Worm (Caenorhabditis elegans) whole organism, L3 larva: ENCODE data around the gene BE10.3.

Source experiments
- R02D3.7 ChIP-seq: fragments of 150-350 bp; optimal IDR thresholded peaks from 2 replicates; lab custom pipeline; 2014; ENCODE audit warnings: missing biosample characterization, missing genetic modification characterization
- ZK546.5 ChIP-seq: sonication (generic microtip); optimal IDR thresholded peaks from 2 replicates; lab custom pipeline; 2017; ENCODE audit warnings: missing biosample characterization, missing genetic modification characterization
- aly-2 ChIP-seq: fragments of 150-350 bp; optimal IDR thresholded peaks from 2 replicates; lab custom pipeline; 2014; ENCODE audit warnings: missing biosample characterization, missing genetic modification characterization
- ama-1 ChIP-seq: fragments of 150-350 bp; optimal IDR thresholded peaks from 2 replicates; lab custom pipeline; 2018
- ceh-16 ChIP-seq: sonication (generic microtip); optimal IDR thresholded peaks from 2 replicates; lab custom pipeline; 2017; ENCODE audit warnings: missing biosample characterization, missing genetic modification characterization
- ceh-28 ChIP-seq: fragments of 150-350 bp; optimal IDR thresholded peaks from 2 replicates; lab custom pipeline; 2014; ENCODE audit warnings: missing biosample characterization, missing genetic modification reagents, missing genetic modification characterization
- ceh-82 ChIP-seq: fragments of 150-350 bp; optimal IDR thresholded peaks from 2 replicates; lab custom pipeline; 2014; ENCODE audit warnings: missing biosample characterization, missing genetic modification characterization
- ceh-9 ChIP-seq: sonication (generic microtip); optimal IDR thresholded peaks from 2 replicates; lab custom pipeline; 2018; ENCODE audit warnings: missing biosample characterization, missing genetic modification characterization
- daf-12 ChIP-seq: fragments of 150-350 bp; optimal IDR thresholded peaks from 2 replicates; lab custom pipeline; 2014; ENCODE audit warnings: missing biosample characterization, missing genetic modification reagents, missing genetic modification characterization
- egl-27 ChIP-seq: sonication (generic microtip); optimal IDR thresholded peaks from 4 replicates; lab custom pipeline; 2017; ENCODE audit warnings: missing biosample characterization, missing genetic modification reagents, missing genetic modification characterization
- egl-5 ChIP-seq: fragments of 150-350 bp; optimal IDR thresholded peaks from 2 replicates; lab custom pipeline; 2017; ENCODE audit warnings: missing biosample characterization, missing genetic modification reagents, missing genetic modification characterization, inconsistent platforms
- elt-1 ChIP-seq: fragments of 150-350 bp; optimal IDR thresholded peaks from 2 replicates; lab custom pipeline; 2014; ENCODE audit warnings: missing biosample characterization, missing genetic modification characterization
- elt-2 ChIP-seq: sonication (generic microtip); optimal IDR thresholded peaks from 2 replicates; lab custom pipeline; 2016; ENCODE audit warnings: missing genetic modification reagents, mild to moderate bottlenecking, missing genetic modification characterization, missing compliant biosample characterization
- elt-3 ChIP-seq, 3 experiments: fragments of 150-350 bp in 1 of 3; sonication (generic microtip) in 2 of 3; optimal IDR thresholded peaks; 2 replicates in 2 of 3; 4 replicates in 1 of 3; lab custom pipeline; 2014 to 2017; ENCODE audit warnings: missing biosample characterization in 3 of 3, missing genetic modification characterization in 3 of 3
- eor-1 ChIP-seq, 2 experiments: fragments of 150-350 bp; optimal IDR thresholded peaks; 2 replicates each; lab custom pipeline; 2014 to 2018; ENCODE audit warnings: missing biosample characterization in 2 of 2, missing genetic modification characterization in 2 of 2
- fkh-10 ChIP-seq: sonication (generic microtip); optimal IDR thresholded peaks from 2 replicates; lab custom pipeline; 2017; ENCODE audit warnings: missing biosample characterization, missing genetic modification reagents, missing genetic modification characterization
- fkh-2 ChIP-seq: fragments of 150-350 bp; optimal IDR thresholded peaks from 2 replicates; lab custom pipeline; 2014; ENCODE audit warnings: missing biosample characterization, missing genetic modification reagents, missing genetic modification characterization
- fos-1 ChIP-seq: fragments of 150-350 bp; optimal IDR thresholded peaks from 2 replicates; lab custom pipeline; 2014; ENCODE audit warnings: missing biosample characterization, missing genetic modification characterization
- hmg-11 ChIP-seq: sonication (generic microtip); optimal IDR thresholded peaks from 2 replicates; lab custom pipeline; 2016; ENCODE audit warnings: missing genetic modification characterization, missing compliant biosample characterization
- lin-15B ChIP-seq: fragments of 150-350 bp; optimal IDR thresholded peaks from 2 replicates; lab custom pipeline; 2014; ENCODE audit warnings: missing biosample characterization, missing genetic modification characterization
- mdl-1 ChIP-seq: fragments of 150-350 bp; optimal IDR thresholded peaks from 2 replicates; lab custom pipeline; 2014; ENCODE audit warnings: missing biosample characterization, missing genetic modification characterization
- mml-1 ChIP-seq: fragments of 150-350 bp; sonication (generic microtip); optimal IDR thresholded peaks from 3 replicates; lab custom pipeline; 2014; ENCODE audit warnings: missing biosample characterization, missing genetic modification characterization
- nfya-1 ChIP-seq: sonication (generic microtip); optimal IDR thresholded peaks from 2 replicates; lab custom pipeline; 2017; ENCODE audit warnings: missing genetic modification characterization, mild to moderate bottlenecking, missing compliant biosample characterization, antibody characterized with exemption, moderate library complexity; ENCODE audit not compliant: insufficient read depth
- nhr-12 ChIP-seq: fragments of 150-350 bp; optimal IDR thresholded peaks from 2 replicates; lab custom pipeline; 2014; ENCODE audit warnings: missing biosample characterization, missing genetic modification characterization
- nhr-23 ChIP-seq: fragments of 150-350 bp; optimal IDR thresholded peaks from 2 replicates; lab custom pipeline; 2014; ENCODE audit warnings: missing biosample characterization, missing genetic modification reagents, missing genetic modification characterization
- nhr-237 ChIP-seq: fragments of 150-350 bp; optimal IDR thresholded peaks from 2 replicates; lab custom pipeline; 2014; ENCODE audit warnings: missing biosample characterization, missing genetic modification characterization
- nhr-25 ChIP-seq: sonication (generic microtip); optimal IDR thresholded peaks from 2 replicates; lab custom pipeline; 2017; ENCODE audit warnings: missing biosample characterization, missing genetic modification characterization
- nhr-28 ChIP-seq: fragments of 150-350 bp; optimal IDR thresholded peaks from 2 replicates; lab custom pipeline; 2014; ENCODE audit warnings: missing biosample characterization, missing genetic modification characterization
- nhr-67 ChIP-seq: fragments of 150-350 bp; optimal IDR thresholded peaks from 2 replicates; lab custom pipeline; 2014; ENCODE audit warnings: missing biosample characterization, missing genetic modification characterization
- nhr-77 ChIP-seq: fragments of 150-350 bp; optimal IDR thresholded peaks from 2 replicates; lab custom pipeline; 2014; ENCODE audit warnings: missing biosample characterization, missing genetic modification characterization
- pha-4 ChIP-seq: fragments of 150-350 bp; optimal IDR thresholded peaks from 2 replicates; lab custom pipeline; 2014; ENCODE audit warnings: missing biosample characterization, missing genetic modification reagents, missing genetic modification characterization
- pqm-1 ChIP-seq: fragments of 150-350 bp; optimal IDR thresholded peaks from 2 replicates; lab custom pipeline; 2017; ENCODE audit warnings: missing biosample characterization, missing genetic modification characterization, inconsistent platforms
- skn-1 ChIP-seq: fragments of 150-350 bp; optimal IDR thresholded peaks from 2 replicates; lab custom pipeline; 2014; ENCODE audit warnings: missing biosample characterization, missing genetic modification characterization
- snpc-4 ChIP-seq: fragments of 150-350 bp; optimal IDR thresholded peaks from 2 replicates; lab custom pipeline; 2014; ENCODE audit warnings: missing biosample characterization, missing genetic modification characterization
- tbx-2 ChIP-seq: sonication (generic microtip); optimal IDR thresholded peaks from 2 replicates; lab custom pipeline; 2016; ENCODE audit warnings: mild to moderate bottlenecking, missing genetic modification characterization, missing compliant biosample characterization
- unc-62 ChIP-seq: fragments of 150-350 bp; sonication (generic microtip); optimal IDR thresholded peaks from 4 replicates; lab custom pipeline; 2014; ENCODE audit warnings: missing biosample characterization, missing genetic modification reagents, missing genetic modification characterization
- zag-1 ChIP-seq: fragments of 150-350 bp; optimal IDR thresholded peaks from 2 replicates; lab custom pipeline; 2014; ENCODE audit warnings: missing biosample characterization, missing genetic modification characterization

Gene BE10.3

DNA sequence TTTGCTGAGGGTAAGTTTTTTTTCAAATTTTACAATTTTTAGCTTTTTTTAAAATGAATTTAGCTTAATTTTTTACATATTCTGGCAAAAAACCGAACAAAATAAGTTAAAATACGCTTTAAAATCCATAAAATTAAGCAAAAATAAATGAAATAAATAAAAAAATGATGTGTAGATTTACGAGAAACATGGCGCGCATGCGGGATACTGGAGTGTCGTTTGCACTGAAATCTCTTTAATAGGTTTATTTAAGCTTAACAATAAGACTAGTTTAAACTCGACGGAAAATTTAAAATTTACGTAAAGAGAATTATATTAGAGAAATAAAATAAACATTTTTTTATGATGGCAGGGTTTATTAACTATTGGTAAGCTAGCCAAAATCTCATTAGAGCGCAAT is 13.5 kb downstream of the BE10.3 start:
- TF ChIP-seq pha-4 (tag; lab: Kevin White, UChicago) (peak; percentile 31), nfya-1 (tag; lab: Kevin White, UChicago) (peak; percentile 33), zag-1 (tag; lab: Kevin White, UChicago) (no peak), lin-15B (tag; lab: Kevin White, UChicago) (peak; percentile 39), R02D3.7 (tag; lab: Kevin White, UChicago) (peak; percentile 46), elt-3 (tag; optimal IDR thresholded peaks at IDR 0.05; lab: Kevin White, UChicago) (no peak), pqm-1 (tag; lab: Kevin White, UChicago) (no peak), nhr-23 (no peak), snpc-4 (no peak), hmg-11 (tag; lab: Kevin White, UChicago) (no peak)

DNA sequence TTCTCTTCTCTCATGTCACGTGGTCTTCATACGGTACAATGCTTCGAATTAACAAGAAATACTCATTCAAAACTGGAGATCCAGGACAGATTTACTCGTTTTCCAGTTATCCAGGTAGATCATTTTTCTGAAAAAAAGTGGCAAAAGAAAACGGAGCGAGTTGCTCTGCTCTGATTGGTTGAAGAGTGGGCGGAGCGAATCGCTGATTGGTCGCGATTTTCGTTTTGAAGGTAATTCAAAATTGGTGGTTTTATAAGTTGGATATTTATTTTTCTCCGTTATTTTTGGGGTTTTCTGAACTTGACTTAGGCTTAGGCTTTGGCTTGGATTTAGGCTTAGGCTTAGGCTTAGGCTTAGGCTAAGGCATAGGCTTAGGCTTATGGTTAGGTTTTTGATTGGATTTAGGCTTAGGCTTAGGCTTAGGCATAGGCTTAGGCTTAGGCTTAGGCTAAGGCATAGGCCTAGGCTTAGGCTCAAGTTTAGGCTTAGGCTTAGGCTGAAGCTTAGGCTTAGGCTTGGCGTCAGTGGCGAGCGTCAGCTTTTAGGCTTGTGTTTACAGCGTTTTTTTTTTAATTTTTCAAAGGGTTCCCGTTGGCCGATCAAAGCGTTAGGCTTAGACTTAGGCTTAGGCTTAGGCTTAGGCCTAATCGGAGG is 14.9 kb downstream of the BE10.3 start:
- TF ChIP-seq fkh-2 (tag; lab: Kevin White, UChicago) (no peak), nfya-1 (tag; lab: Kevin White, UChicago) (peak; percentile 71)

DNA sequence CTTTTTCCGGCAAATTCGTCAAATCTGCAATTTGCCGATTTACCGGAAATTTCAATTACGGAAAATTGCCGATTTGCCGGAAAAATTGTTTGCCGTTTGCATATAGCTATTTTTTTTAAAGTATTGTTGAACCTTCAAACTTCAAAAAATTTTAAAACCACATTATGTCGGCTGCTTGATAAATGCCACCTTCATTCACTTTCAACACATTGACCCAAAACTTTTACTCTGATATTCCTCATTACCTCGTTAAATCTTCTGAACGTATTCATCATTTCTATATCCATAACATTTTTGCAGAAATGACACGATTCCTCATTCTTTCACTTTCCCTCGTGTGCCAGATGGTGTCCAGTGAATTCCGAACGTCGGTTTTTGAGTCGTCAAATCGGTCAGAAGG is 21.2 kb downstream of the BE10.3 start, which contains the start of gene Y37D8A.3:
Gene Y37D8A.3, plus strand, starts transcription at position 301 of the 400 bp plus-strand sequence.
- no peak for TF ChIP-seq hmg-11 (tag; lab: Kevin White, UChicago)

DNA sequence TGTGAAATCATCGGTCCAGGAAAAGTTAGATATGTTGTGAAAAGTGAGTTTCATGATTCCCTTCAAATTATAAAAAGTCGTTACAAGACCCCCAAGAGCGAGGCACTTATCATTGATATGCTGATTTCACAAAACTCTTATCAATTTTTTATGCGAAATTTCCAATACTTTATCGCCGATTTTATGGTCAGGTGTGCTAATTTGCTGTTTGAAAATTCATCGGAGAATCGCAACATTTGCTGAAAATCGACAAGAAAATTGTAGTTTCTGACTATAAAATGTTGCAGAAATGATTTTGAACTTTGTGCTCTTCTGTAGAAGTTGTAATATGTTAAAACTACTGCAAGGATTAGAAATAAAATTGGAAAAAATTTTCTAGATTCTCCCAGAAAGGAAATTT is 23.9 kb downstream of the BE10.3 start:
- peak; percentile 64 for TF ChIP-seq elt-2
- TF ChIP-seq nhr-77 = no peak
- no peak for TF ChIP-seq pha-4 (tag; lab: Kevin White, UChicago)

DNA sequence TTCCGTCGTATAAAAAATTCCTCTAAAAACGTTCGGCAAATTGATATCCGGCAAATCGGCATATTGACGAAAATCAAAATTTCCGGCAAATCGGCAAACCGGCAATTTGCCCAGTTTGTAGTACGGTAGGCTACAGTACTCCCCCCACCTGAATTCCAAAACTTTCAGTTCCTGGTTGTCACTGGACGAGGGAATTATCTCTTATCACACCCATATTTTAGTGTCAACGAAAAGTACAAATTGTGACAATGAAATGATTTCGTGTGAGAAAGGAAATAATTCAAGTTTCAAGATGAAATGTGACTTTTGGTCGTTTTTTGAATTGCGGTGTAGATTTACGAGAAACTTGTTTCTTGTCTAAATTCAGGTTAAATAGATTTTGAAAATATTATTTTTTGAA is 25.3 kb downstream of the BE10.3 start:
- TF ChIP-seq elt-2 (peak; percentile 53), mml-1 (no peak)

DNA sequence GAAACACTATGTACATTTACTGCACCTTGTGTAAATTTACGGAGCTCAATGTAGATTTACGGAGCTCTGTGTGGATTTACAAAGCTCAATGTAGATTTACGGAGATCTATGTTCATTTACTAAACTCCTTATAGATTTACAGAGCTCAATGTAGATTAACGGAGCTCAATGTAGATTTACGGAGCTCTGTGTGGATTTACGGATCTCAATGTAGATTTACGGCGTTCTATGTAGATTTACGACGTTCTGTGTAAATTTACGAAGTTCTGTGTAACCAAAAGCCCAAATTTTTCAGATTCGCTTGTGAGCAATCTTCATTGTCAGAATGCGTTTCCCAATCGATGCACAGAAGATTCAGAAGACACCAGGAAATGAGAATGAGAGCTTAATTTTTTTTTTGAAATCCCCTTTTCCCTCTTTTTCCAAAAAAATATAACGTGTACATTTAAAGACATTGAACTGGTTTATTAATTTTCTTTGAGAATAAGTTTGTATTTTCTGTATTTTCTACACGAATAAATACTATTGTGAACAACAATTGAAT is 29.0 kb downstream of the BE10.3 start:
- TF ChIP-seq nhr-23 (no peak), nhr-237 (tag; lab: Kevin White, UChicago) (no peak), R02D3.7 (tag; lab: Kevin White, UChicago) (peak; percentile 55), aly-2 (no peak), ama-1 (lab: Kevin White, UChicago) (peak; percentile 63)

DNA sequence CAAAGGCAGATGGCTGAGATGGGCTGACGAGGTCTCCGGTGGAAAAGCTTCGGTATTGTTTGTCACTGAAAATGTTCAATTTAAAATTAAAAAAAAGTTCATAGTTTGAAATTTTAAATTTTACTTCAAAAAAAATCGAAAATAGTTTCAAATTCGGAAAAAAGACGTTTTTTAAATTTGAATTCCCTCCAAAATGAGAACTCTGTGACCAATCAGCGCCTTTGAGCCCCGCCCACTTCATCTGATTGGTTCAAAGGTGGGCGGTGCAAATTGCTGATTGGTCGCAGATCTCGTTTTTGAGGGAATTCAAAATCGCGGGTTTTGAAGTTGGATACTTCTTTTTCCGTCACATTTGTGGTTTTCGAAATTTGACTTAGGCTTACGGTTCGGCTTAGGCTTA is 30.5 kb downstream of the BE10.3 start:
- TF ChIP-seq nfya-1 (tag; lab: Kevin White, UChicago) (peak; percentile 94), unc-62 (GFP tag; lab: Kevin White, UChicago) (no peak), nhr-77 (no peak), nhr-25 (tag; lab: Kevin White, UChicago) (no peak), nhr-23 (no peak), daf-12 (tag; lab: Kevin White, UChicago) (no peak), elt-3 (tag; optimal IDR thresholded peaks at IDR 0.05; lab: Kevin White, UChicago) (no peak), nhr-67 (tag; lab: Kevin White, UChicago) (no peak), elt-2 (no peak), aly-2 (no peak), ceh-16 (tag; lab: Kevin White, UChicago) (no peak), fkh-2 (tag; lab: Kevin White, UChicago) (no peak), nhr-28 (tag; lab: Kevin White, UChicago) (no peak), skn-1 (tag; lab: Kevin White, UChicago) (no peak), egl-5 (tag; lab: Kevin White, UChicago) (no peak), lin-15B (tag; lab: Kevin White, UChicago) (peak; percentile 5)

DNA sequence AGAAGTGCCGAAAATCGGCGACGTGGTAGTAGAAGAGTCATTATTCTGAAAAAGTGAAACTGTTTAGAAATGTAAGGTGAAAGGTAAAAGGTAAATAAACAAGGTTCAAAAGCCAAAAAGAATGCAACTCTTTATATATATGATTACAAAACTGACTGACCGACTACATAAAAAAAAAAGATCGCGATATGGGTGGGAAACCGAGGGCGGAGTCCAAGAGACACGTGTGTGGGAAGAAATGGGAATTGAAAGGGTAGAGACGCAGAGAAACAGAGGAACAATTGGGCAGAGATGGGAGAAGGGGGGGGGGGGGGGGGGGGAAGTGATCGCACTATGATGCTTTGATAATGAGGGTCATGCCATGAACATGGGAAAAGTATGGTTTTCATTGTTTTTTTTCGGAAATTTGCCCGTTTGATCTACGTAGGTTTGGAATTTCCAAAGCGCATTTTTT is 31.1 kb downstream of the BE10.3 start, which contains the start of gene Y37D8A.4:
Gene Y37D8A.4, minus strand, starts transcription at position 51 of the 454 bp plus-strand sequence.
- no peak for TF ChIP-seq nhr-12 (tag; lab: Kevin White, UChicago)
- TF ChIP-seq egl-5 (tag; lab: Kevin White, UChicago) = no peak
- no peak for TF ChIP-seq eor-1 (tag; optimal IDR thresholded peaks at IDR 0.05; lab: Kevin White, UChicago)
- TF ChIP-seq fos-1 (tag; lab: Kevin White, UChicago) = no peak
- peak; percentile 58 for TF ChIP-seq mdl-1 (tag; lab: Kevin White, UChicago)
- TF ChIP-seq aly-2 = no peak
- TF ChIP-seq ceh-28 (tag; lab: Kevin White, UChicago) = no peak
- TF ChIP-seq elt-1 (tag; lab: Kevin White, UChicago) = no peak
- no peak for TF ChIP-seq ceh-82 (tag; lab: Kevin White, UChicago)
- TF ChIP-seq elt-2 = peak; percentile 74
- no peak for TF ChIP-seq fkh-10
- TF ChIP-seq zag-1 (tag; lab: Kevin White, UChicago) = no peak
- no peak for TF ChIP-seq ZK546.5 (tag; lab: Kevin White, UChicago)
- no peak for TF ChIP-seq tbx-2
- TF ChIP-seq nhr-28 (tag; lab: Kevin White, UChicago) = no peak
- TF ChIP-seq snpc-4 = no peak
- TF ChIP-seq elt-3 (tag; optimal IDR thresholded peaks at IDR 0.05; lab: Kevin White, UChicago) = no peak
- TF ChIP-seq egl-27 (tag; lab: Kevin White, UChicago) = no peak
- no peak for TF ChIP-seq ceh-9 (tag; lab: Kevin White, UChicago)
- TF ChIP-seq nhr-23 = peak; percentile 29
